Fruit fly (Drosophila melanogaster): ENCODE results near the gene Orc5.

Gene Orc5

DNA sequence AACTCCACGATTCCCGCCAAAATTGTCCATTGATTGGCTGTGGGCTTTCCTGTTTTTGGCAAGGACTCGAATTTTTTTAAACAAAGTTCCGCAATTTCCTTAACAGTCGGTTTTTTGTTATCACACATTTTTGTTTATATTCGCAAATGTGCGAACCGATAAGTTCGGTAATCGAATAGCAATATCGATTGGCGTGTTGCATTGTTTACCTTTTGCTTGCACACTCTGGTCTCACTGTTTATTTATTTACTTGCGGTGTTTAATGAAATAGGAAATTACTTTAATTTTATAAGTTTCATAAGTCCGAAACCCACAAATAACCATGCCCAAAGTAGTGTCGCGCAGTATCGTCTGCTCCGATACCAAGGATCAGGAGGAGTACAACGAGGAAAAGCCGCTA, 18.3 kb upstream of the Orc5 start, which contains the start of the genes Adat1 and CG16865:
Adat1 (minus strand) TSS at position 152 of the 400 bp plus-strand sequence.
CG16865 (plus strand) TSS at position 200 of the 400 bp plus-strand sequence.
- no peak for TF ChIP-seq noc (tag; optimal IDR thresholded peaks at IDR 0.05)

DNA sequence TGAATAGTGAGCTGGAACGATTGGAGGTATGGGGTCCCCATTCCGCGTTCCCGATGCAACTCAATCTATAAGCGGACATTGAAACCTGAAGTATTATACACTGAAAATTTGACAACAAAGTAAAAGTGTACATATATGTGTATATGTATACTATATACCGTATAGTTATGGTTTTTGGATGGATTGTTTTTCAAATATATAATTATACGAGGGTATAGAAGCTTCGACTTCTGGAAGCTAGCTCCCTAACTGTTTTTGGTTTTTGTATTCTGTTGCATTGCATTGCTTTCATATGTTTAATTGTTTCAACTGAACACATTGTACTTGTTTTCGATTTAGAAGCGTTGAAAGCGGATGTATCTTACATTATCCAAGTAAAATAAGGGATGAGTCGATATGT, 16.5 kb upstream of the Orc5 start, which contains the start of gene CG16888:
CG16888 (minus strand) TSS at position 101 of the 400 bp plus-strand sequence.
- no peak for TF ChIP-seq noc (tag; optimal IDR thresholded peaks at IDR 0.05)

DNA sequence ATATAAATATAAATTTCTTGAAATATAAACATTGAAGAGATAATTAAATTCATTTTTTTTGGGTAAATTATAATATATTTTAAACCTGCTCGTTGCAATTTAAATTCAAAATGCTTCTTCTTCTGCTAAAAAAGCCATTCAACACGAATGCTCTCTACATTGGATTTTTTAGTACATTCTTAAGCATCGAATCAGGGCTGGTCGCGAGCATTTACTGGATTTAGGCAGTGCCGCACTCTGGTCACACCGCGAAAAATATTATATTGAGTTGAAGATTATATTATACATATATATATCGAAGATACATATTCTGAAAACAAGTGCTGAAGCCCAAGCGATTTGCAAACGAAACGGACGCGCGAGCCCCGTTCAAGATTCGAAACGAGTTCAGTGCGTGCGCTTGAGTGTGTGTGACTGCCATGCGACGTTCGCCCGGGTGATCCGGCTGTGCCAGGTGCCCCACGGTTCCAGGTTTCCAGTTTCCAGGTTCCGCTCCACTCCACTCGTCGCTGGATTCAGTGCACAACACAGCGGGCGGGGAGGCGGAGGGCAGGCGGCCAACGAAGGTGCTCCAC, 15.9 kb upstream of the Orc5 start, which contains the start of gene Sos:
Sos (plus strand) TSS at position 213 of the 575 bp plus-strand sequence.
- no peak for TF ChIP-seq noc (tag; optimal IDR thresholded peaks at IDR 0.05)

DNA sequence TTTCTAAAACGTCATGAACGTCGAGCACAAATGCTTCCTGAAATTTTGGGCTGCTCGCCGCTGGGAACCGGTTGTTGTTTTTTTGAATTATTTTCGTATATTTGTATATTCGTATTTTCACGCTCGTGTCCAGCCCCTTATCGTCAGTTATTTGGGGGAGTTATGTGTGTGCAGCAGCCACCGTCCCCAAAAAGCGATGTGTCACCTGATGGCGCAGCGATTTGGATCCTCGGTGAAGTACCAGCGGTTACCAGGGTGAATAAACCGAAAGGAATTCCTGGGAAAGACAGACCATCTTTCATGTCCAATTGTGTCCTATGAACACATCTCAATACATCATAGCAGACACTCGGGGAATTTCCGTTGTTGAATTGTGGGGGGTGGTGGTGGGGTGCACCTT, 9.5 kb upstream of the Orc5 start:
- no peak for TF ChIP-seq noc (tag; optimal IDR thresholded peaks at IDR 0.05)

DNA sequence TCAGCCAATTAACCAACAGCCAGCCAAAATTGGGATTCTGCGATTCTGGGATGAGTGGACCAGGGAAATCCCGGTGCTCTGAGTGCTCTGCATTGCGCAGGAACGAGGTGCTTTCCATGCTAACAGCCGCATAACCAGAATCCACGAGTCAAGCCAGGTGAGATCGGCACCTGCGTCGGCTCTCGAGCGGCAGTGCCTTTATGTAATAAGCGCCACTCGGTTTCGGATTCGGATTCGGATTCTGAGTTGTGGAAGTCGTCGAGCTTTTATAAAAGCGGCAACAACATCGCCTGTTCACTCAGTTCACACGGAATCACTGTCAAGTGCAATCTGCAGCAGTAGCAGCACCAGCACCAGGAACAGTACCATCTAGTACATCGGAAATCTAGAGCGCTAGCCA, 8.7 kb upstream of the Orc5 start, which contains the start of gene b:
b (plus strand) TSS at position 301 of the 400 bp plus-strand sequence.
- no peak for TF ChIP-seq noc (tag; optimal IDR thresholded peaks at IDR 0.05)

DNA sequence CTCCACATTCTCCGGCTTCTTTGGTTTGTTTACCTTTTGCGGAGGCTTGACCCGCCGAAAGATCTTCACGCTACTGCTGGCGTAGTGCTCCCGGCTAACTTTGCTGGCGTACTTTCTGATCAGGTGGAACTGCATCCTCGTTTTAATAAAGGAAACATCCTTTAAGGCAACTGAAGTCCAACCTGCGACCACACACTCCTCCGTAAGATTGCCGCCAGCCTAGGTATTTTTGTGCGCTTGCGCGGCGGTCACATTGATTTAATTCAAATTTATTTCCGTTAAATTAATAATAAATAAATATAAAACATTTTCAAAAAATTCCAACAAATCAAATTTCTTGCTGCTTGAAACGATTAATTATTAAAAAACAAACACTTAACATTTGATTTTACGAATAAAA, 2.1 kb upstream of the Orc5 start, which contains the start of gene PolG1:
PolG1 (minus strand) TSS at position 216 of the 400 bp plus-strand sequence.
- no peak for TF ChIP-seq noc (tag; optimal IDR thresholded peaks at IDR 0.05)

DNA sequence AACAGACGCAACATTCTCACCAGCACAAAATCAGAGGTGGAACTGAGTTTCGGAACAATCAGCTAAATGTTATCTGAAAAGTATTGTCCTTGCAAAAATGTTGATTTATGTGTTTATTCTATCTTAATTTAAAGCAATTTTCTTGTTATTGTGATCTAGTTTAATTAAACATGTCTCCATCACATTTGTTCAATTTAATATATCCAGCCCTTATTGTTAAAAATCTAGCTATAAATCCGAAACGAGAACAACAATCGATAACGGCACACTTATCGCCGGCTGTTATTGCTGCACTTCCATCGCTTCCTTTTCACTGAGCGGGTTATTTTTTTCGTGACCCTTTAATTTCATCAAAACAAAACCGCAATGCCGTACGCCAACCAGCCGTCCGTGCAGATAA, 3.4 kb downstream of the Orc5 start, which contains the start of the genes GatC, PolG2 and Polr2C:
GatC (minus strand) TSS at position 48 of the 400 bp plus-strand sequence.
PolG2 (minus strand) TSS at position 48 of the 400 bp plus-strand sequence.
Polr2C (plus strand) TSS at position 280 of the 400 bp plus-strand sequence.
- TF ChIP-seq noc (tag; optimal IDR thresholded peaks at IDR 0.05), result no peak

DNA sequence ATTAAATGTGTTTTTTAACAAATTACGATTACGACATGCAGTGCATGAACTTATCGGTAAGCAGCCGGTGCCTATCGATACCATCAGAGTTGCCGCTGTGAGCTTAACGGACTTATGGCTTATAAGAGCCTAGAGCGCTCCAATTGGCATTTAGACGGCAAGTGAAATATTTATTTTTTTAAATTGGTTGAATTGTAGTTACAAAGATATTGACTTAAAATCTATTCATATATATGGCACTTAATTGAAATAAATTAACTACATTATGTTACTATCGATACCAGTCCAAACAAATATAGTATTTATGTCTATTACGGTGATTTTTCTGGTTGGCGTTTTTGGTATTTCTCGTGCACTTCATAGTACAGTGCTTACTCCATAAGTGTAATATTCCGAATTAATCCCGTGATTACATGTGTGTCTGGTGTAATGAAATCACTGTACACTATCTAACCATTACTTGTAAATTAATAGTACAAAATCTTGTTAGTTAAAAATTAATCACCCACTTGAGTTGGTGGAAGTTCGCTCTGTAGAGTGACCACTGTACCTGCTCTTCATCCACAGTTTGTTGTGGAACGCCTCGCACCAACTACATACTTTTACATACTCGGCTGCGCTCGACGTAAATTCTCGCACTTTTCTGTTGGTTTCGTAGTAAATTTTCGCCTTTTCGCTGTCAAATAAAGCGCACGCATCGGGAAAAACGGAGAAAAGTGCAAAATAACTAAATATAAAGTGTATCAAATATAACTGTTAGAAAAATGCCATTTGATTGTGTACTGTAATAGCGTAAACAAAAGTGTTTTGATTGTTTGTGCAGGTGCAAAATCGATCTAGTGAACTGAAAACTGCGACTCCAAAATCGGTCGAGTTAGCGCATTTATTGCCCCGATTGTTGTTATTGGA, 5.6 kb downstream of the Orc5 start, which contains the start of the genes mRpS23 and CenG1A:
mRpS23 (minus strand) TSS at position 71 of the 909 bp plus-strand sequence.
CenG1A (plus strand) TSS at position 563 of the 909 bp plus-strand sequence.
- peak; percentile 99 for TF ChIP-seq noc (tag; optimal IDR thresholded peaks at IDR 0.05)

DNA sequence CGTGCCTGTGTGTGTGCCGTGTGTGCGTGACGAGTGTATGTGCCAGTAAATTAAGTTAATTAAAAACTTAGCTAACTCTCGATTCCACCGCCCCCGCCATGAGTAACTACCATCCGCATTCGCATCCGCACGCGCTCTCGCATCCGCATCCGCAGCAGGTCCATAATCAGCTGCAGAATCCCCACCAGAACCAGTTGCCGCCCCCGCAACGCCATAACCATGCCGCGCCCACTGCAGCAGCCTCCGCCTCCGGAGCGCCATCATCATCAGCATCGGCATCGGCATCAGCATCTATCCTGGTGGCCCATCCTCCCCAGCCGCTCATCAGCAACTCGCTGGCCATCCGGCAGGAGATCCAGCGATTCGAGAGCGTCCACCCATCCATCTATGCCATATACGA, 6.3 kb downstream of the Orc5 start:
- TF ChIP-seq noc (tag; optimal IDR thresholded peaks at IDR 0.05), result no peak

DNA sequence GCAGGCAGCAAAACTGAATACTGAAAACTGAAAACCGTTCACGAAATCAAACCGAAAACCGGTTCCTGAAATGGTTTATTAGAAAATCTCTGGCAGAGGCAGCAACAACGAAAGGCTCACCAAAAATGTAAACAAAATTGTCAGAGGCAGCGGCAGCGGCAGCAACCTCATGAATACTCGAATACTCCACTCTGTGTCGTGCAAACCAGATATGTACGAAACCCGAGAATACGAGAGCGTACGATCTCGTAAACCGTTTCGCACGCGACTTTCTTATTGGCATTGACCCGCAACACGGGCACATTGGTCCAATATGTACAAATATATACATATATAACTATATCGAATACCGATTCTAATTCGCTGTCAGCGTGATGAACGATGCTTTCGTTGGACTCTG, 7.9 kb downstream of the Orc5 start:
- no peak for TF ChIP-seq noc (tag; optimal IDR thresholded peaks at IDR 0.05)

DNA sequence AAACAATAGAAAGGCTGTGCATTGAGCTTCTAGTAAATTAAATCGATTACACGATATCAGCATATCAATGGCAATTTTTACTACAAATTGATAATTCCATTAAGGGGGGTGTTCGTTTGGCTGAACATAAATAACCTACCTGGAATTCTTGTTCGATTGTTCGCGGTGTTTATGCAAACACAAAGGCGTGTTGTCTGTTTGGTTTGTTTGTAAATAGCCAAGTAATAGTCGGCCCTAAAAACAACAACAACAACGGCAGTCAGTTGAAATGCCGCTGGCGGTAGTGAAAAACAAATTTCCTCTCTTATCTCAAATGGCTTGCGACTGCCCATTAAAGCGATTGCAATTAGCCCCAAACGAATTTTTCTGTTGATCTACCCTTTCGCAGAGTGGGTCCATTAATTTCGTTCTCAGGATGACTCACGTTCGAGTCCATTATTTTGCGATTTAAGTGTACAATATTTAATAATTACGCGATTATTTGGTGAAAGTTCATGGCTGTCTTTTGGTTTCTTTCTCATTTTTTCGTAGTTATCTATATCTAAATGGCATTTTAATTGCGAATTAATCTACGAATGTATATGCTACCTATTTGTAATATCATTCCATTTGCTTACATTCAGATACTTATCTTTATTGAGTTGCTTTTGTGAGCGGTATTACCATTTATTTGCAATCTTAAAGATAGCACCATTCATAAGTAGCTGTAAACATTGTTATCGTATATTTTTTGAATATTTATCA, 9.2 kb downstream of the Orc5 start:
- TF ChIP-seq noc (tag; optimal IDR thresholded peaks at IDR 0.05), result peak; percentile 53

DNA sequence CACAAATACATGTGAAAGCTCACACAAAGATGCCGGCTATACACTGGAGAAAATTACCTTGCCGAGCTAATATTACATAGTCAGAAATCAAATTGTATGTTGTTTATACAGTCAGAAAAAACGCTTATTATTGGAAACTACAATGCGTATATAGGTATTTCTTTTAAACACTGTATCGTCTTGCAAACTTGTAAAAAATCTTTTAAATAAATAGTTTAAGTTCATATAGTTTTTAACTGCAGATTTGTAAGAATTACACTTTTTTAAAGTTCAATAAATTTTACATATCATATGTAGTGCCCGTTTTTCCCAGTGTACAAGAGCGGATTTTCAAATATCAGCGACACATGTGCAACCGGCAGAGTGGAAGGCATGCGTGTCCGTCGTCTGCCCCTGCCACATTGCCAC, 10.1 kb downstream of the Orc5 start:
- peak; percentile 82 for TF ChIP-seq noc (tag; optimal IDR thresholded peaks at IDR 0.05)

DNA sequence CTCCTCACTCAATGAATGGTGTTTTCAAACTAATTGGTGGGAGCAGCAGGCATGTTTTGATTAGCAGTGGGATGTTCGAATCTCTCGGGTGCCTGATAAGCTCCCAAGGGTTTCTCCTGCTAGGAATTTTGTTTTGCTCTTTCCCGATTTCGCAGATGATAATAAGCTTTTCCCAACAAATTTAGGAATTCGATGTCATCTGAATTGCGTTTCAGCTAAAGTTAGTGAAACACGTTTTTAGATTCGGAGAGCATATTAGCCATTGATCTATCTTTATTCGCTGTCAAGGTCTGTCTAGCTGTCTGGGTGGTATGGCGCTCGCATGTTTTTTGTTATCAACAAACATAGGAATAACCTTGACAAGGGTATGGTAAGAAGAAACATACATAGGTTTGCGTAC, 11.9 kb downstream of the Orc5 start, which contains the start of gene CG33307:
CG33307 (minus strand) TSS at position 13 of the 400 bp plus-strand sequence.
- TF ChIP-seq noc (tag; optimal IDR thresholded peaks at IDR 0.05), result peak; percentile 61

DNA sequence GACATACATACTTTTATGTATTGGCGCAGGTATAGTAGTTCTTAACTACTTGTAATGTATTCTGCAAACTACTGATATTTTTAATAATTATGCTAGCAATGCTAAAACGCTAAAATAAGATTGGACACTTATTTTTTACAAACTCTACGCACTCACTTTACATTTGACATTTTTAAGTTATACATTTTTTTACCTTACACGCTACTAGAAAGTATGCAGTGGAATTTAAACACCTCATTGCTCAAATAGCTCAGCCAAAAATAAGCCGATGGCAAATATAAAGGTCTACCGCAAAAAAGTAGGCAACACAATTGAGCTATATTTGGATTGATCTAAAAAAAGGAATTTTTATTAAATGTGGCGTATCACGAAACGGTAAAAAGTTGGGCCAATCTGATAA, 12.4 kb downstream of the Orc5 start:
- no peak for TF ChIP-seq noc (tag; optimal IDR thresholded peaks at IDR 0.05)

DNA sequence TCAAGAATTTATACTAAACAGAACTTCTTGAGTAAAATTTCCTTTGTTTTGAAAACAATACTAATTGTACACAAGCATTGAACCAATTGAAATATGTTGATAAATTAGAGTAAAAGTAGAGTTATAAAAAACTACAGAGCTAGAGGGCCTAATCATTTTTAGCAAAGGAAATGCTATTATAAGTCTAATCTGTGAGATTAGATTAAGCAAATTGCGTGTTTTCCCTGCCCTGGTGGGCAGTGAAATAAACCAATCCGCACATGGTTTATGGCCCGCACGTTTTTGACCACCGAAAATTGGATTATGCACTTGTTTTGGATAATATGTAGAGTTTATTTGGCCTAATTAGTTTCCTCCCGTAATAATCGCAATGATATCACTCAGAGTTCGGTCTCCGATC, 12.9 kb downstream of the Orc5 start:
- no peak for TF ChIP-seq noc (tag; optimal IDR thresholded peaks at IDR 0.05)
